Fruit fly (Drosophila melanogaster) whole organism, prepupa: Measurements from ENCODE around the gene CG43672.

Experiments used
- CG10631 ChIP-seq: fragments of 200-800 bp; sonication (Bioruptor generic); optimal IDR thresholded peaks from 2 replicates; lab custom pipeline; 2016; ENCODE audit warnings: missing biosample characterization, missing genetic modification characterization
- CG10669 ChIP-seq: fragments of 200-800 bp; sonication (Bioruptor generic); optimal IDR thresholded peaks from 3 replicates; lab custom pipeline; 2018; ENCODE audit warnings: missing biosample characterization, mild to moderate bottlenecking, missing genetic modification characterization, moderate library complexity
- CG11294 ChIP-seq: fragments of 200-800 bp; sonication (Bioruptor generic); IDR thresholded peaks from 2 replicates; pipeline ENCODE4 v1.3.6; 2022; ENCODE audit warnings: missing biosample characterization, missing genetic modification characterization
- CG15336 ChIP-seq: fragments of 200-800 bp; sonication (Bioruptor generic); IDR thresholded peaks from 2 replicates; pipeline ENCODE4 v1.3.6; 2022; ENCODE audit warnings: missing biosample characterization, missing genetic modification characterization
- CG1621 ChIP-seq: fragments of 200-800 bp; sonication (Bioruptor generic); optimal IDR thresholded peaks from 3 replicates; lab custom pipeline; 2018; ENCODE audit warnings: missing biosample characterization, mild to moderate bottlenecking, missing genetic modification characterization
- CG3032 ChIP-seq: fragments of 200-800 bp; optimal IDR thresholded peaks from 2 replicates; lab custom pipeline; 2019; ENCODE audit warnings: missing biosample characterization, mild to moderate bottlenecking, missing genetic modification characterization, moderate library complexity
- CG34406 ChIP-seq: fragments of 200-800 bp; sonication (Bioruptor generic); optimal IDR thresholded peaks from 3 replicates; lab custom pipeline; 2016; ENCODE audit warnings: missing biosample characterization, missing genetic modification characterization
- CG4318 ChIP-seq: fragments of 200-800 bp; sonication (Bioruptor generic); optimal IDR thresholded peaks from 3 replicates; lab custom pipeline; 2017; ENCODE audit warnings: missing biosample characterization, mild to moderate bottlenecking, missing genetic modification characterization
- CG6163 ChIP-seq: fragments of 200-800 bp; sonication (Bioruptor generic); IDR thresholded peaks from 3 replicates; pipeline ENCODE4 v1.3.6; 2022; ENCODE audit warnings: missing biosample characterization, missing genetic modification characterization
- CG6276 ChIP-seq: fragments of 200-800 bp; sonication (Bioruptor generic); optimal IDR thresholded peaks from 2 replicates; lab custom pipeline; 2017; ENCODE audit warnings: missing biosample characterization, mild to moderate bottlenecking, missing genetic modification characterization
- CG6792 ChIP-seq: fragments of 200-800 bp; sonication (Bioruptor generic); optimal IDR thresholded peaks from 3 replicates; lab custom pipeline; 2016; ENCODE audit warnings: missing biosample characterization, missing genetic modification characterization
- CG6854 ChIP-seq: fragments of 200-800 bp; sonication (Bioruptor generic); optimal IDR thresholded peaks from 2 replicates; lab custom pipeline; 2017; ENCODE audit warnings: missing biosample characterization, mild to moderate bottlenecking, missing genetic modification characterization
- CG7368 ChIP-seq: fragments of 200-800 bp; sonication (Bioruptor generic); optimal IDR thresholded peaks from 3 replicates; lab custom pipeline; 2016; ENCODE audit warnings: missing biosample characterization, missing genetic modification characterization
- CG8319 ChIP-seq: fragments of 200-800 bp; sonication (Bioruptor generic); optimal IDR thresholded peaks from 3 replicates; lab custom pipeline; 2016; ENCODE audit warnings: missing biosample characterization, missing genetic modification characterization
- CG8632 ChIP-seq: fragments of 200-800 bp; sonication (Bioruptor generic); optimal IDR thresholded peaks from 3 replicates; lab custom pipeline; 2016; ENCODE audit warnings: missing biosample characterization, missing genetic modification characterization
- CG9139 ChIP-seq: fragments of 200-800 bp; sonication (Bioruptor generic); optimal IDR thresholded peaks from 3 replicates; lab custom pipeline; 2017; ENCODE audit warnings: missing biosample characterization, mild to moderate bottlenecking, missing genetic modification characterization
- Eip75B ChIP-seq: fragments of 200-800 bp; sonication (Bioruptor generic); optimal IDR thresholded peaks from 3 replicates; lab custom pipeline; 2016; ENCODE audit warnings: missing biosample characterization, missing genetic modification characterization
- Eip78C ChIP-seq: fragments of 200-800 bp; sonication (Bioruptor generic); peaks from one replicate; lab custom pipeline; 2016; ENCODE audit warnings: missing biosample characterization, missing genetic modification characterization
- Eip93F ChIP-seq: fragments of 200-800 bp; sonication (Bioruptor generic); optimal IDR thresholded peaks from 2 replicates; lab custom pipeline; 2016; ENCODE audit warnings: missing biosample characterization, mild to moderate bottlenecking, missing genetic modification characterization
- Ets96B ChIP-seq: fragments of 200-800 bp; optimal IDR thresholded peaks from 2 replicates; lab custom pipeline; 2019; ENCODE audit warnings: missing biosample characterization, mild to moderate bottlenecking, missing genetic modification characterization, moderate library complexity
- Gug ChIP-seq: fragments of 200-800 bp; sonication (Bioruptor generic); IDR thresholded peaks from 2 replicates; pipeline ENCODE4 v1.3.6; 2022; ENCODE audit warnings: missing biosample characterization, missing genetic modification characterization
- Hr38 ChIP-seq: sonication (Bioruptor generic); optimal IDR thresholded peaks from 2 replicates; lab custom pipeline; 2016; ENCODE audit warnings: missing biosample characterization, missing genetic modification characterization
- Hr4 ChIP-seq: fragments of 200-800 bp; sonication (Bioruptor generic); optimal IDR thresholded peaks from 3 replicates; lab custom pipeline; 2016; ENCODE audit warnings: missing biosample characterization, missing genetic modification characterization
- Smox ChIP-seq: fragments of 200-800 bp; sonication (Bioruptor generic); optimal IDR thresholded peaks from 3 replicates; lab custom pipeline; 2016; ENCODE audit warnings: missing biosample characterization, missing genetic modification characterization
- Sox102F ChIP-seq: fragments of 200-800 bp; sonication (Bioruptor generic); optimal IDR thresholded peaks from 2 replicates; lab custom pipeline; 2016; ENCODE audit warnings: missing biosample characterization, mild to moderate bottlenecking, missing genetic modification characterization
- Sox14 ChIP-seq: fragments of 200-800 bp; sonication (Bioruptor generic); optimal IDR thresholded peaks from 3 replicates; lab custom pipeline; 2016; ENCODE audit warnings: missing biosample characterization, missing genetic modification characterization
- achi ChIP-seq: fragments of 200-800 bp; sonication (Bioruptor generic); optimal IDR thresholded peaks from 3 replicates; lab custom pipeline; 2016; ENCODE audit warnings: missing biosample characterization, missing genetic modification characterization
- acj6 ChIP-seq: fragments of 200-800 bp; sonication (Bioruptor generic); optimal IDR thresholded peaks from 3 replicates; lab custom pipeline; 2016; ENCODE audit warnings: missing biosample characterization, missing genetic modification characterization
- cyc ChIP-seq: fragments of 200-800 bp; sonication (Bioruptor generic); optimal IDR thresholded peaks from 3 replicates; lab custom pipeline; 2016; ENCODE audit warnings: missing biosample characterization, missing genetic modification characterization
- dac ChIP-seq: fragments of 200-800 bp; sonication (Bioruptor generic); optimal IDR thresholded peaks from 2 replicates; lab custom pipeline; 2017; ENCODE audit warnings: missing biosample characterization, mild to moderate bottlenecking, missing genetic modification characterization
- dsx ChIP-seq: fragments of 200-800 bp; optimal IDR thresholded peaks from 3 replicates; lab custom pipeline; 2019; ENCODE audit warnings: missing biosample characterization, mild to moderate bottlenecking, missing genetic modification characterization, moderate library complexity; ENCODE audit not compliant: poor library complexity, severe bottlenecking
- eg ChIP-seq: fragments of 200-800 bp; sonication (Bioruptor generic); IDR thresholded peaks from 3 replicates; pipeline ENCODE4 v1.3.6; 2022; ENCODE audit warnings: missing biosample characterization, missing genetic modification characterization
- esn ChIP-seq: fragments of 200-800 bp; sonication (Bioruptor generic); optimal IDR thresholded peaks from 2 replicates; lab custom pipeline; 2016; ENCODE audit warnings: missing biosample characterization, mild to moderate bottlenecking, missing genetic modification characterization, moderate library complexity
- fd59A ChIP-seq: fragments of 200-800 bp; sonication (Bioruptor generic); optimal IDR thresholded peaks from 2 replicates; lab custom pipeline; 2017; ENCODE audit warnings: missing biosample characterization, mild to moderate bottlenecking, missing genetic modification characterization, missing genetic modification reagents
- fd85E ChIP-seq: fragments of 200-800 bp; sonication (Bioruptor generic); optimal IDR thresholded peaks from 3 replicates; lab custom pipeline; 2016; ENCODE audit warnings: missing biosample characterization, missing genetic modification characterization
- fkh ChIP-seq: fragments of 200-800 bp; sonication (Bioruptor generic); optimal IDR thresholded peaks from 3 replicates; lab custom pipeline; 2017; ENCODE audit warnings: missing biosample characterization, mild to moderate bottlenecking, missing genetic modification characterization, moderate library complexity
- lz ChIP-seq: fragments of 200-800 bp; sonication (Bioruptor generic); optimal IDR thresholded peaks from 3 replicates; lab custom pipeline; 2016; ENCODE audit warnings: missing biosample characterization, missing genetic modification characterization
- salr ChIP-seq, 2 experiments: fragments of 200-800 bp; sonication (Bioruptor generic); optimal IDR thresholded peaks; 3 replicates each; lab custom pipeline; 2016 to 2018; ENCODE audit warnings: missing biosample characterization in 2 of 2, missing genetic modification characterization in 2 of 2, mild to moderate bottlenecking in 1 of 2
- spab ChIP-seq: fragments of 200-800 bp; sonication (Bioruptor generic); optimal IDR thresholded peaks from 2 replicates; lab custom pipeline; 2017; ENCODE audit warnings: missing biosample characterization, mild to moderate bottlenecking, missing genetic modification characterization, missing genetic modification reagents
- ss ChIP-seq, 2 experiments: fragments of 200-800 bp; sonication (Bioruptor generic); optimal IDR thresholded peaks; 2 replicates in 1 of 2; 3 replicates in 1 of 2; lab custom pipeline; 2017 to 2018; ENCODE audit warnings: mild to moderate bottlenecking in 2 of 2, missing biosample characterization in 2 of 2, missing genetic modification characterization in 2 of 2, moderate library complexity in 1 of 2
- svp ChIP-seq: fragments of 200-800 bp; sonication (Bioruptor generic); peaks from one replicate; lab custom pipeline; 2016; ENCODE audit warnings: missing biosample characterization, missing genetic modification characterization
- vri ChIP-seq: fragments of 200-800 bp; sonication (Bioruptor generic); optimal IDR thresholded peaks from 3 replicates; lab custom pipeline; 2016; ENCODE audit warnings: missing biosample characterization, mild to moderate bottlenecking, missing genetic modification characterization

Gene CG43672

dm6 chrX:15805523-15805922 lies 32.8 kb downstream of the CG43672 start:
- TF ChIP-seq CG15336, result no peak
- TF ChIP-seq fkh, result peak; percentile 67
- no peak for TF ChIP-seq CG6163 (GFP tag; lab: Robert Waterston, UW)

- TF ChIP-seq CG6854 (GFP tag; lab: Kevin White, UChicago) (no peak), Hr4 (GFP tag; lab: Kevin White, UChicago) (no peak), vri (GFP tag; lab: Kevin White, UChicago) (no peak), CG8632 (GFP tag; lab: Kevin White, UChicago) (no peak), Eip93F (GFP tag; lab: Kevin White, UChicago) (no peak)
- TF ChIP-seq, all 60 proteins: peak for 0
Measured at dm6 chrX:15807915-15808314, 35.2 kb downstream of the CG43672 start.

dm6 chrX:15809255-15809654 lies 36.5 kb downstream of the CG43672 start, which contains the start of gene CG8509:
CG8509 (plus strand) TSS chrX:15809555.
- no peak for TF ChIP-seq CG15336
- no peak for TF ChIP-seq spab
- TF ChIP-seq ss (GFP tag; optimal IDR thresholded peaks at IDR 0.05; lab: Kevin White, UChicago), result no peak
- no peak for TF ChIP-seq fd85E
- no peak for TF ChIP-seq CG11294 (GFP tag; lab: Robert Waterston, UW)
- no peak for TF ChIP-seq CG6792 (GFP tag; lab: Kevin White, UChicago)
- no peak for TF ChIP-seq Eip93F (GFP tag; lab: Kevin White, UChicago)
- TF ChIP-seq Sox14, result no peak
- TF ChIP-seq lz (GFP tag; lab: Kevin White, UChicago), result no peak

dm6 chrX:15811666-15812614 lies 39.2 kb downstream of the CG43672 start:
- TF ChIP-seq CG7368 (GFP tag; lab: Kevin White, UChicago), result no peak
- no peak for TF ChIP-seq achi (GFP tag; lab: Kevin White, UChicago)
- no peak for TF ChIP-seq Gug (GFP tag; lab: Robert Waterston, UW)
- no peak for TF ChIP-seq CG6276 (GFP tag; lab: Kevin White, UChicago)
- TF ChIP-seq CG8319 (GFP tag; lab: Kevin White, UChicago), result no peak
- TF ChIP-seq CG4318 (GFP tag; lab: Kevin White, UChicago), result no peak
- TF ChIP-seq dac (GFP tag; lab: Kevin White, UChicago), result no peak
- TF ChIP-seq fd59A (GFP tag; lab: Kevin White, UChicago), result no peak
- TF ChIP-seq CG6792 (GFP tag; lab: Kevin White, UChicago), result no peak
- TF ChIP-seq Eip93F (GFP tag; lab: Kevin White, UChicago), result no peak
- peak; percentile 65 for TF ChIP-seq Sox14
- no peak for TF ChIP-seq Eip75B (GFP tag; lab: Kevin White, UChicago)
- TF ChIP-seq CG6854 (GFP tag; lab: Kevin White, UChicago), result peak; percentile 56
- peak; percentile 44 for TF ChIP-seq svp (GFP tag; lab: Kevin White, UChicago)
- no peak for TF ChIP-seq CG34406 (GFP tag; lab: Kevin White, UChicago)
- TF ChIP-seq eg, result peak; percentile 48
- peak; percentile 2 to 11 for TF ChIP-seq ss (GFP tag; optimal IDR thresholded peaks at IDR 0.05; lab: Kevin White, UChicago)
- TF ChIP-seq Hr4 (GFP tag; lab: Kevin White, UChicago), result no peak
- TF ChIP-seq acj6, result no peak
- no peak for TF ChIP-seq CG10631
- TF ChIP-seq CG10669 (GFP tag; lab: Kevin White, UChicago), result no peak
- no peak for TF ChIP-seq dsx (GFP tag; lab: Kevin White, UChicago)
- no peak for TF ChIP-seq cyc (GFP tag; lab: Kevin White, UChicago)
- TF ChIP-seq CG1621 (tag; lab: Kevin White, UChicago), result no peak
- TF ChIP-seq CG6163 (GFP tag; lab: Robert Waterston, UW), result peak; percentile 62
- TF ChIP-seq esn (GFP tag; lab: Kevin White, UChicago), result no peak
- no peak for TF ChIP-seq CG8632 (GFP tag; lab: Kevin White, UChicago)
- TF ChIP-seq Smox (GFP tag; lab: Kevin White, UChicago), result no peak
- no peak for TF ChIP-seq salr (GFP tag; optimal IDR thresholded peaks at IDR 0.05; lab: Kevin White, UChicago)
- TF ChIP-seq CG11294 (GFP tag; lab: Robert Waterston, UW), result no peak
- TF ChIP-seq Sox102F, result peak; percentile 33
- no peak for TF ChIP-seq CG3032
- peak; percentile 1 for TF ChIP-seq CG9139
- TF ChIP-seq Eip78C (GFP tag; lab: Kevin White, UChicago), result peak; percentile 65
- TF ChIP-seq Hr38 (GFP tag; lab: Kevin White, UChicago), result no peak
- TF ChIP-seq fd85E, result peak; percentile 35
- TF ChIP-seq Ets96B (tag; lab: Kevin White, UChicago), result no peak
